Fruit fly (Drosophila melanogaster) whole organism, embryonic: ENCODE results near the gene Irk1.

Source experiments
- Awh ChIP-seq: fragments of 200-800 bp; sonication (Bioruptor generic); IDR thresholded peaks from 2 replicates; pipeline ENCODE4, ENCODE4 v1.3.6; 2022; ENCODE audit warnings: missing biosample characterization, missing genetic modification characterization
- B-H1 ChIP-seq: fragments of 200-800 bp; sonication (Bioruptor generic); IDR thresholded peaks from 3 replicates; pipeline ENCODE4 v1.3.6; 2022; ENCODE audit warnings: missing biosample characterization, missing genetic modification characterization
- CG10462 ChIP-seq: fragments of 200-800 bp; sonication (Bioruptor generic); optimal IDR thresholded peaks from 2 replicates; lab custom pipeline; 2016; ENCODE audit warnings: missing biosample characterization, missing genetic modification characterization
- CG10654 ChIP-seq: fragments of 200-800 bp; sonication (Bioruptor generic); optimal IDR thresholded peaks from 2 replicates; lab custom pipeline; 2016; ENCODE audit warnings: missing biosample characterization, missing genetic modification characterization
- CG10959 ChIP-seq: fragments of 200-800 bp; sonication (Bioruptor generic); IDR thresholded peaks from 2 replicates; pipeline ENCODE4 v1.3.6; 2022; ENCODE audit warnings: missing biosample characterization, missing genetic modification characterization
- CG15269 ChIP-seq: fragments of 200-800 bp; sonication (Bioruptor generic); optimal IDR thresholded peaks from 2 replicates; lab custom pipeline; 2018; ENCODE audit warnings: missing biosample characterization, mild to moderate bottlenecking, missing genetic modification characterization, moderate library complexity
- CG2712 ChIP-seq: fragments of 200-800 bp; optimal IDR thresholded peaks from 3 replicates; lab custom pipeline; 2019; ENCODE audit warnings: missing biosample characterization, mild to moderate bottlenecking, missing genetic modification characterization, moderate library complexity
- CG33213 ChIP-seq: fragments of 200-800 bp; sonication (Bioruptor generic); optimal IDR thresholded peaks from 3 replicates; lab custom pipeline; 2016; ENCODE audit warnings: missing biosample characterization, missing genetic modification characterization
- CG34376 ChIP-seq: fragments of 200-800 bp; sonication (Bioruptor generic); optimal IDR thresholded peaks from 2 replicates; lab custom pipeline; 2018; ENCODE audit warnings: missing biosample characterization, mild to moderate bottlenecking, missing genetic modification characterization
- CG34422 ChIP-seq: fragments of 200-800 bp; sonication (Bioruptor generic); IDR thresholded peaks from 3 replicates; pipeline ENCODE4 v1.3.6; 2022; ENCODE audit warnings: missing biosample characterization, missing genetic modification characterization
- CG3995 ChIP-seq: fragments of 200-800 bp; sonication (Bioruptor generic); optimal IDR thresholded peaks from 3 replicates; lab custom pipeline; 2016; ENCODE audit warnings: missing biosample characterization, missing genetic modification characterization
- CG4820 ChIP-seq: fragments of 200-800 bp; sonication (Bioruptor generic); optimal IDR thresholded peaks from 3 replicates; lab custom pipeline; 2016; ENCODE audit warnings: missing biosample characterization, missing genetic modification characterization
- CG6689 ChIP-seq: fragments of 200-800 bp; sonication (Bioruptor generic); IDR thresholded peaks from 2 replicates; pipeline ENCODE4 v1.3.6; 2022; ENCODE audit warnings: missing biosample characterization, missing genetic modification characterization
- CG6854 ChIP-seq: fragments of 200-800 bp; sonication (Bioruptor generic); optimal IDR thresholded peaks from 3 replicates; lab custom pipeline; 2017; ENCODE audit warnings: missing biosample characterization, mild to moderate bottlenecking, missing genetic modification characterization
- CG8089 ChIP-seq: fragments of 200-800 bp; sonication (Bioruptor generic); optimal IDR thresholded peaks from 3 replicates; lab custom pipeline; 2016; ENCODE audit warnings: missing biosample characterization, missing genetic modification characterization
- CrebB ChIP-seq: fragments of 200-800 bp; sonication (Bioruptor generic); optimal IDR thresholded peaks from 3 replicates; lab custom pipeline; 2018; ENCODE audit warnings: missing biosample characterization, mild to moderate bottlenecking, missing genetic modification characterization
- D19A ChIP-seq: fragments of 200-800 bp; optimal IDR thresholded peaks from 3 replicates; lab custom pipeline; 2019; ENCODE audit warnings: missing biosample characterization, mild to moderate bottlenecking, missing genetic modification characterization, moderate library complexity
- Dref ChIP-seq: fragments of 200-800 bp; sonication (Bioruptor generic); IDR thresholded peaks from 2 replicates; pipeline ENCODE4 v1.3.6; 2022; ENCODE audit warnings: missing biosample characterization, missing genetic modification characterization
- Drgx ChIP-seq: fragments of 200-800 bp; sonication (Bioruptor generic); IDR thresholded peaks from 2 replicates; pipeline ENCODE4 v1.3.6; 2022; ENCODE audit warnings: missing biosample characterization, missing genetic modification characterization
- Elba2 ChIP-seq: fragments of 200-800 bp; sonication (Bioruptor generic); optimal IDR thresholded peaks from 3 replicates; lab custom pipeline; 2016; ENCODE audit warnings: missing biosample characterization, missing genetic modification characterization
- Hr39 ChIP-seq: fragments of >200 bp; optimal IDR thresholded peaks from 2 replicates; lab custom pipeline; 2017
- Hsf ChIP-seq: fragments of 200-800 bp; sonication (Bioruptor generic); optimal IDR thresholded peaks from 3 replicates; lab custom pipeline; 2016; ENCODE audit warnings: missing biosample characterization, missing genetic modification characterization
- Kr ChIP-seq: fragments of 200-800 bp; sonication (Bioruptor generic); optimal IDR thresholded peaks from 2 replicates; lab custom pipeline; 2017; ENCODE audit warnings: missing biosample characterization, mild to moderate bottlenecking, missing genetic modification characterization
- Opbp ChIP-seq: fragments of 200-800 bp; sonication (Bioruptor generic); IDR thresholded peaks from 3 replicates; pipeline ENCODE4 v1.3.6; 2022; ENCODE audit warnings: missing biosample characterization, missing genetic modification characterization; ENCODE audit not compliant: partially characterized antibody
- Optix ChIP-seq: fragments of 200-800 bp; sonication (Bioruptor generic); IDR thresholded peaks from 3 replicates; pipeline ENCODE4 v1.3.6; 2022; ENCODE audit warnings: missing biosample characterization, missing genetic modification characterization
- Scr ChIP-seq: fragments of 200-800 bp; sonication (Bioruptor generic); IDR thresholded peaks from 2 replicates; pipeline ENCODE4 v1.3.6; 2022; ENCODE audit warnings: missing biosample characterization, missing genetic modification characterization; ENCODE audit not compliant: partially characterized antibody
- Taf1 ChIP-seq: fragments of 200-800 bp; sonication (Bioruptor generic); IDR thresholded peaks from 2 replicates; pipeline ENCODE4 v1.3.6; 2022; ENCODE audit warnings: missing biosample characterization, missing genetic modification characterization
- Vsx1 ChIP-seq: fragments of 200-800 bp; sonication (Bioruptor generic); optimal IDR thresholded peaks from 2 replicates; lab custom pipeline; 2017; ENCODE audit warnings: missing biosample characterization, mild to moderate bottlenecking, missing genetic modification characterization, missing genetic modification reagents
- ab ChIP-seq: fragments of 200-800 bp; sonication (Bioruptor generic); optimal IDR thresholded peaks from 2 replicates; lab custom pipeline; 2016; ENCODE audit warnings: missing biosample characterization, missing genetic modification characterization
- ac ChIP-seq: fragments of 200-800 bp; sonication (Bioruptor generic); optimal IDR thresholded peaks from 3 replicates; lab custom pipeline; 2017; ENCODE audit warnings: missing biosample characterization, mild to moderate bottlenecking, missing genetic modification characterization
- ap ChIP-seq: fragments of 200-800 bp; sonication (Bioruptor generic); IDR thresholded peaks from 2 replicates; pipeline ENCODE4 v1.3.6; 2022; ENCODE audit warnings: missing biosample characterization, missing genetic modification characterization
- ash1 ChIP-seq: fragments of 200-800 bp; sonication (Bioruptor generic); optimal IDR thresholded peaks from 2 replicates; lab custom pipeline; 2018; ENCODE audit warnings: missing biosample characterization, mild to moderate bottlenecking, missing genetic modification characterization
- az2 ChIP-seq: fragments of 200-800 bp; sonication (Bioruptor generic); optimal IDR thresholded peaks from 3 replicates; lab custom pipeline; 2016; ENCODE audit warnings: missing biosample characterization, missing genetic modification characterization
- btn ChIP-seq: fragments of 200-800 bp; sonication (Bioruptor generic); optimal IDR thresholded peaks from 2 replicates; lab custom pipeline; 2016; ENCODE audit warnings: missing biosample characterization, missing genetic modification characterization
- corto ChIP-seq: fragments of 200-800 bp; sonication (Bioruptor generic); optimal IDR thresholded peaks from 2 replicates; lab custom pipeline; 2016; ENCODE audit warnings: missing biosample characterization, mild to moderate bottlenecking, missing genetic modification characterization, moderate library complexity
- dimm ChIP-seq: fragments of 200-800 bp; sonication (Bioruptor generic); IDR thresholded peaks from 2 replicates; pipeline ENCODE4 v1.3.6; 2022; ENCODE audit warnings: missing biosample characterization, missing genetic modification characterization
- dmrt11E ChIP-seq: fragments of 200-800 bp; sonication (Bioruptor generic); optimal IDR thresholded peaks from 3 replicates; lab custom pipeline; 2018; ENCODE audit warnings: missing biosample characterization, mild to moderate bottlenecking, missing genetic modification characterization, moderate library complexity
- ftz-f1 ChIP-seq: fragments of 200-800 bp; sonication (Bioruptor generic); optimal IDR thresholded peaks from 2 replicates; lab custom pipeline; 2016; ENCODE audit warnings: missing biosample characterization, missing genetic modification characterization
- ind ChIP-seq: fragments of 200-800 bp; sonication (Bioruptor generic); optimal IDR thresholded peaks from 3 replicates; lab custom pipeline; 2016; ENCODE audit warnings: missing biosample characterization, missing genetic modification characterization
- jing ChIP-seq: fragments of 200-800 bp; sonication (Bioruptor generic); optimal IDR thresholded peaks from 2 replicates; lab custom pipeline; 2018; ENCODE audit warnings: missing biosample characterization, mild to moderate bottlenecking, missing genetic modification characterization
- lab ChIP-seq: fragments of 200-800 bp; sonication (Bioruptor generic); optimal IDR thresholded peaks from 3 replicates; lab custom pipeline; 2017; ENCODE audit warnings: missing biosample characterization, missing genetic modification characterization, mild to moderate bottlenecking, moderate library complexity, missing genetic modification reagents
- luna ChIP-seq: fragments of 200-800 bp; sonication (Bioruptor generic); optimal IDR thresholded peaks from 2 replicates; lab custom pipeline; 2016; ENCODE audit warnings: missing biosample characterization, missing genetic modification characterization
- mam ChIP-seq: fragments of 200-800 bp; sonication (Bioruptor generic); optimal IDR thresholded peaks from 3 replicates; lab custom pipeline; 2016; ENCODE audit warnings: missing biosample characterization, missing genetic modification characterization
- nmo ChIP-seq: fragments of 200-800 bp; sonication (Bioruptor generic); optimal IDR thresholded peaks from 2 replicates; lab custom pipeline; 2018; ENCODE audit warnings: missing biosample characterization, mild to moderate bottlenecking, missing genetic modification characterization, moderate library complexity
- pb ChIP-seq: fragments of 200-800 bp; sonication (Bioruptor generic); optimal IDR thresholded peaks from 3 replicates; lab custom pipeline; 2016; ENCODE audit warnings: missing biosample characterization, missing genetic modification characterization
- repo ChIP-seq: fragments of 200-800 bp; sonication (Bioruptor generic); optimal IDR thresholded peaks from 2 replicates; lab custom pipeline; 2016; ENCODE audit warnings: missing biosample characterization, missing genetic modification characterization
- sd ChIP-seq: fragments of 200-800 bp; sonication (Bioruptor generic); optimal IDR thresholded peaks from 3 replicates; lab custom pipeline; 2018; ENCODE audit warnings: missing biosample characterization, mild to moderate bottlenecking, missing genetic modification characterization, moderate library complexity
- sens ChIP-seq: fragments of 200-800 bp; sonication (Bioruptor generic); peaks from one replicate; lab custom pipeline; 2016; ENCODE audit warnings: missing biosample characterization, missing genetic modification characterization
- shn ChIP-seq: fragments of 200-800 bp; sonication (Bioruptor generic); optimal IDR thresholded peaks from 3 replicates; lab custom pipeline; 2016; ENCODE audit warnings: missing biosample characterization, missing genetic modification characterization
- sna ChIP-seq: fragments of 200-800 bp; sonication (Bioruptor generic); IDR thresholded peaks from 2 replicates; pipeline ENCODE4 v1.3.6; 2022; ENCODE audit warnings: missing biosample characterization, missing genetic modification characterization; ENCODE audit not compliant: partially characterized antibody
- wdn ChIP-seq: fragments of 200-800 bp; sonication (Bioruptor generic); IDR thresholded peaks from 2 replicates; pipeline ENCODE4 v1.3.6; 2022; ENCODE audit warnings: missing biosample characterization, missing genetic modification characterization
- zen2 ChIP-seq: fragments of 200-800 bp; sonication (Bioruptor generic); IDR thresholded peaks from 3 replicates; pipeline ENCODE4 v1.3.6; 2022; ENCODE audit warnings: missing biosample characterization, missing genetic modification characterization; ENCODE audit not compliant: partially characterized antibody

The Irk1 gene

DNA sequence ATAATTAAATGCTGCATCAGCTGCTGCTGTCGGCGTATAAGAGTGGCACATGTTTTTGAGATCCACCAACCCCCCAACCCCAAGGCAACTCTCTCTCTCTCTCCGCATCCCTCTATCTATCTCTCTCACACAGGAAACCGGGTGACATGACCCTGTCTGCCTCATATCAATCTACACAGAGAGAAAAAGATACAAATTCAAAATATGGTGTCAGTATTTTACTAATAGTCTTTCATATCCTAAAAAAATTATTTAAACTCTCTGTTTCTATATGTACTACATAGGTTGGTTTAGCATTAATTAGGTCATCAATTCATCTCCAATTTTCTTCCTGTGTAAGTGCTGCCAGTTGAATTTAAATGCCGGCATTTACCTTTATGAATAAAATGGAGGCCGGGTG lies 7.3 kb downstream of the Irk1 start (continued):
- TF ChIP-seq Awh (GFP tag; lab: Robert Waterston, UW) (peak; percentile 89), CG10959 (GFP tag; lab: Robert Waterston, UW) (peak; percentile 88), sna (no peak), jing (GFP tag; lab: Kevin White, UChicago) (peak; percentile 90), Dref (no peak), Drgx (GFP tag; lab: Robert Waterston, UW) (peak; percentile 89), shn (GFP tag; lab: Kevin White, UChicago) (peak; percentile 64), CG4820 (peak; percentile 93), ab (peak; percentile 64), CG33213 (GFP tag; lab: Kevin White, UChicago) (peak; percentile 84), CG10654 (GFP tag; lab: Kevin White, UChicago) (peak; percentile 93), D19A (peak; percentile 86), CG6689 (GFP tag; lab: Robert Waterston, UW) (peak; percentile 89), sens (GFP tag; lab: Kevin White, UChicago) (peak; percentile 98), CG8089 (GFP tag; lab: Kevin White, UChicago) (peak; percentile 87), CG3995 (GFP tag; lab: Kevin White, UChicago) (peak; percentile 20), CG15269 (tag; lab: Kevin White, UChicago) (peak; percentile 91), CG6854 (peak; percentile 20), dmrt11E (peak; percentile 91), corto (GFP tag; lab: Kevin White, UChicago) (peak; percentile 88), Elba2 (peak; percentile 21), nmo (GFP tag; lab: Kevin White, UChicago) (peak; percentile 93), CG34422 (peak; percentile 89), ap (peak; percentile 86), lab (peak; percentile 92), btn (GFP tag; lab: Kevin White, UChicago) (peak; percentile 79), zen2 (no peak), CG34376 (GFP tag; lab: Kevin White, UChicago) (no peak), Vsx1 (GFP tag; lab: Kevin White, UChicago) (peak; percentile 76), dimm (peak; percentile 79), ftz-f1 (GFP tag; lab: Kevin White, UChicago) (no peak), Kr (GFP tag; lab: Kevin White, UChicago) (no peak), Optix (peak; percentile 48; the same call in 1 of the 3 replicates), CrebB (tag; lab: Kevin White, UChicago) (peak; percentile 79), pb (GFP tag; lab: Kevin White, UChicago) (peak; percentile 72), repo (GFP tag; lab: Kevin White, UChicago) (peak; percentile 88), B-H1 (GFP tag; lab: Robert Waterston, UW) (peak; percentile 88), ash1 (no peak), Hr39 (lab: Kevin White, UChicago) (no peak), CG10462 (GFP tag; lab: Kevin White, UChicago) (peak; percentile 75), Scr (no peak), Taf1 (GFP tag; lab: Robert Waterston, UW) (peak; percentile 39; the same call in 1 of the 2 replicates), wdn (GFP tag; lab: Robert Waterston, UW) (peak; percentile 61; the same call in 1 of the 2 replicates), sd (tag; lab: Kevin White, UChicago) (peak; percentile 56), luna (GFP tag; lab: Kevin White, UChicago) (peak; percentile 61), ind (peak; percentile 93), Opbp (GFP tag; lab: Robert Waterston, UW) (no peak), ac (GFP tag; lab: Kevin White, UChicago) (peak; percentile 71), CG2712 (tag; lab: Kevin White, UChicago) (peak; percentile 97), mam (peak; percentile 85), az2 (GFP tag; lab: Kevin White, UChicago) (peak; percentile 93), Hsf (GFP tag; lab: Kevin White, UChicago) (peak; percentile 94)
